Worm (Caenorhabditis elegans) whole organism, mixed stage, embryonic: ENCODE data around the gene C35B1.4.

Experiments used
- cnd-1 ChIP-seq: fragments of 200-800 bp; sonication (Bioruptor generic); optimal IDR thresholded peaks from 2 replicates; lab custom pipeline; 2018; ENCODE audit warnings: mild to moderate bottlenecking, missing genetic modification characterization, missing compliant biosample characterization
- elt-3 ChIP-seq: fragments of 150-350 bp; optimal IDR thresholded peaks from 2 replicates; lab custom pipeline; 2014; ENCODE audit warnings: missing biosample characterization, missing genetic modification characterization
- lsy-2 ChIP-seq: fragments of 150-350 bp; optimal IDR thresholded peaks from 2 replicates; lab custom pipeline; 2014; ENCODE audit warnings: missing biosample characterization, missing genetic modification characterization
- mab-5 ChIP-seq: fragments of 150-350 bp; optimal IDR thresholded peaks from 2 replicates; lab custom pipeline; 2014; ENCODE audit warnings: missing biosample characterization, missing genetic modification characterization
- nhr-12 ChIP-seq: fragments of 150-350 bp; optimal IDR thresholded peaks from 2 replicates; lab custom pipeline; 2014; ENCODE audit warnings: missing biosample characterization, missing genetic modification characterization
- nhr-28 ChIP-seq: fragments of 150-350 bp; optimal IDR thresholded peaks from 2 replicates; lab custom pipeline; 2014; ENCODE audit warnings: missing biosample characterization, missing genetic modification characterization
- pha-4 ChIP-seq: fragments of 150-350 bp; optimal IDR thresholded peaks from 2 replicates; lab custom pipeline; 2018; ENCODE audit warnings: missing biosample characterization, missing genetic modification reagents, missing genetic modification characterization
- sem-2 ChIP-seq: fragments of 200-800 bp; sonication (Bioruptor generic); optimal IDR thresholded peaks from 2 replicates; lab custom pipeline; 2018; ENCODE audit warnings: mild to moderate bottlenecking, missing genetic modification characterization, missing compliant biosample characterization
- snpc-4 ChIP-seq: fragments of 150-350 bp; optimal IDR thresholded peaks from 2 replicates; lab custom pipeline; 2014; ENCODE audit warnings: missing biosample characterization, missing genetic modification characterization
- unc-120 ChIP-seq: sonication (generic microtip); optimal IDR thresholded peaks from 2 replicates; lab custom pipeline; 2017; ENCODE audit warnings: missing genetic modification characterization, missing compliant biosample characterization; ENCODE audit not compliant: poor library complexity, severe bottlenecking
- zip-8 ChIP-seq: fragments of 150-350 bp; optimal IDR thresholded peaks from 2 replicates; lab custom pipeline; 2014; ENCODE audit warnings: missing biosample characterization, missing genetic modification characterization

DNA sequence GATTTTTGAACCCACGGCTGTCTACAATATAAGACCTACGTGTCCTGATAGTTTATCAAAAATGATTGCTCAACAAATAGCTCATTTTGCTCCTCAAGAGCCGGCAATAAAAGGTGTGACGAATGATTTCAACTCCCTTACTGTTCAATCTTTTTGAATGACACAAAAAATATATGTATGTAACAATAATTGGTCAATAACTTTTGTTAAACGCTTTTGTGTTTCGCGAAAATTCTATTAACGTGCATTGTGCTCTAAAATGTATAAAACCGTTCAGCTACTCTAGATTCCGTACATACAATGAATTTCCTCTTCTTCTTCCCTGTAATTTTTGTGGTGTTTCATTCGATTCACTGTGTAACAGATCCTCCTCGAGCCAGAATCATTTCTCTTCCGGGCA lies at the start of gene C35B1.4:
- no peak for TF ChIP-seq pha-4 (tag; lab: Kevin White, UChicago)
- TF ChIP-seq nhr-12 (tag; lab: Kevin White, UChicago), result no peak
- no peak for TF ChIP-seq snpc-4 (tag; lab: Kevin White, UChicago)
- TF ChIP-seq lsy-2 (tag; lab: Kevin White, UChicago), result no peak
- TF ChIP-seq zip-8, result no peak
- TF ChIP-seq elt-3 (tag; lab: Kevin White, UChicago), result no peak
- no peak for TF ChIP-seq mab-5 (tag; lab: Kevin White, UChicago)
- no peak for TF ChIP-seq nhr-28 (tag; lab: Kevin White, UChicago)
- no peak for TF ChIP-seq unc-120 (tag; lab: Kevin White, UChicago)
- no peak for TF ChIP-seq sem-2
- TF ChIP-seq cnd-1 (tag; lab: Kevin White, UChicago), result no peak
